Worm (Caenorhabditis elegans): Measurements from ENCODE around the gene del-7.

DNA sequence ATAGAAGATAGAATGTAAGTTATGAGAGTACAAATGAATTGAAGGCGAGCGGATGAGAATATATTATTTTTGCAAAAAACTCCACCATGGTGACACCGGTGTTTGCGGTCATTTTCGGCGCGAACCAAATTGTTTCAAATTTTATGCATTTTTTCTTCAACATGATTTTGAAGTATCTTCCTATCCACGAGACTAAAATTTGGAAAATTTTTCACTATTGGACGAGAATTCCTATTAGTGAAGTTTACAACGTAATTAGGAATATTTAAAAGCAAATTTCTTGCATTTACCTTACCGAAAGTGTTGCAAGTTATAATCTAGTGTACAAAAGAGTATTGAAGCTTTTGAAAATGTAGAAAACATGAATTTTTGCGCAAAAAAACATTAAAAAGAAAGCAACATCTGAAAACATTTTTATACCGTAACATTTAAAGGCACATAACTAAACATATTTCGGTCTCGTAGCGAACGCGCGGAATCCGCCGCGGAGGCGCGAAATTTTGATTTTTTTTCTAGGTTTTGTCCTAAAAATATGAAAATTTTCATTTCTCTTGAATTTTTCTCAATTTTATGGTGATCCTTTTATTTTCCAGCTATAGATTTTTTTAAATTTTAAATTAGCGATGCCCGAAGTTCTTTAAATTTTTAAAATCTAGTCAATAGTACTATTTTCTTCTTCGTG lies 36.4 kb downstream of the del-7 start, which contains the start of gene sgo-1:
- TF ChIP-seq nhr-10 (tag; optimal IDR thresholded peaks at IDR 0.05) (no peak), nhr-11 (tag; optimal IDR thresholded peaks at IDR 0.05) (no peak)

All from whole organism, L4 larva.